In the genomic region with DNA sequence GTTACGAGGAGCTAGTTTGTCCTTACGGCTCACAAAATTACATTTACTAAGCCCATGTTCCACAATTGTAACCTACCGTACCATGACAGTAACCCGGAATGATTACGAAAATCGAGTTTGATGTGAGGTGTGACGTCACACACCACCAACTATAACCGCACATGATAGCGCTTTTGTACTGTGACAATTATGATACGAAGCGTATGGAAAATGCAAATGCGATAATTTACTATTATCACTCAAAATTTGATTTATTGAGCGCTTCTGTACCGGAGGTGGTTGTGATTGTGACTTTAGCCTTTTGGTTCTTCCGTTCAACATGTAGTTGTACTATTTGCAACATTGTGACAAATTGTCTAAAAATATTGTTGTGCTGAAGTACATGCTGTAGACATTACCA, we compare ENCODE assay signal across 5 worm cellular contexts.
TF ChIP-seq lines count a peak whose summit lies in the region.

No protein-coding gene starts in this region.

TF ChIP-seq in whole organism, L1 larva, 84 proteins besides CTCF, POLR2A, EP300 and RAD21:
- TF ChIP-seq fos-1 (tag; optimal IDR thresholded peaks at IDR 0.05; lab: Kevin White, UChicago) = no peak
- TF ChIP-seq efl-1 (optimal IDR thresholded peaks at IDR 0.05; lab: Kevin White, UChicago) = no peak
- peak in 1 of 2 experiments; percentile 86 for TF ChIP-seq efl-1 (GFP tag; optimal IDR thresholded peaks at IDR 0.05 in 1 of 2; lab: Kevin White, UChicago)
- peak; percentile 46 for TF ChIP-seq elt-2 (tag; optimal IDR thresholded peaks at IDR 0.05; lab: Kevin White, UChicago)

TF ChIP-seq in whole organism, L2 larva, 48 proteins besides CTCF, POLR2A, EP300 and RAD21:
- TF ChIP-seq fos-1 (tag; optimal IDR thresholded peaks at IDR 0.05; lab: Kevin White, UChicago) (peak; percentile 55), ceh-16 (tag; optimal IDR thresholded peaks at IDR 0.05; lab: Kevin White, UChicago) (no peak)

TF ChIP-seq in whole organism, L3 larva, 47 proteins besides CTCF, POLR2A, EP300 and RAD21:
- peak; percentile 87 for TF ChIP-seq pqm-1 (tag; optimal IDR thresholded peaks at IDR 0.05; lab: Kevin White, UChicago)
- TF ChIP-seq jun-1 (tag; optimal IDR thresholded peaks at IDR 0.05; lab: Kevin White, UChicago) = peak; percentile 70
- peak; percentile 84 for TF ChIP-seq elt-2 (tag; optimal IDR thresholded peaks at IDR 0.05; lab: Kevin White, UChicago)
- no peak for TF ChIP-seq ztf-11 (tag; optimal IDR thresholded peaks at IDR 0.05; lab: Kevin White, UChicago)
- TF ChIP-seq elt-3 (tag; optimal IDR thresholded peaks at IDR 0.05; lab: Kevin White, UChicago) = no peak
- TF ChIP-seq nhr-23 (tag; optimal IDR thresholded peaks at IDR 0.05; lab: Kevin White, UChicago) = no peak
- no peak for TF ChIP-seq nhr-28 (tag; optimal IDR thresholded peaks at IDR 0.05; lab: Kevin White, UChicago)
- TF ChIP-seq nhr-76 (tag; optimal IDR thresholded peaks at IDR 0.05; lab: Kevin White, UChicago) = no peak

TF ChIP-seq in whole organism, L4 larva, 104 proteins besides CTCF, POLR2A, EP300 and RAD21:
- TF ChIP-seq hlh-30 (tag; optimal IDR thresholded peaks at IDR 0.05; lab: Kevin White, UChicago; ENCODE audit: insufficient read depth) (no peak), hif-1 (tag; optimal IDR thresholded peaks at IDR 0.05; lab: Kevin White, UChicago) (no peak), nhr-28 (tag; optimal IDR thresholded peaks at IDR 0.05; lab: Kevin White, UChicago) (peak; percentile 76), nhr-25 (tag; optimal IDR thresholded peaks at IDR 0.05; lab: Kevin White, UChicago; ENCODE audit: borderline replicate concordance, insufficient read depth) (no peak), madf-5 (GFP tag; IDR thresholded peaks at IDR 0.05; lab: Robert Waterston, UW) (no peak), aha-1 (tag; lab: Kevin White, UChicago) (peak; percentile 65), Y105C5A.15 (GFP tag; IDR thresholded peaks at IDR 0.05; lab: Robert Waterston, UW) (no peak), madf-9 (GFP tag; conservative IDR thresholded peaks at IDR 0.05; lab: Robert Waterston, UW) (no peak), pqm-1 (tag; optimal IDR thresholded peaks at IDR 0.05; lab: Kevin White, UChicago) (peak; percentile 91), unc-62 (GFP tag; optimal IDR thresholded peaks at IDR 0.05 in 1 of 2; lab: Kevin White, UChicago) (peak in 1 of 2 experiments; percentile 66), unc-62 (tag; optimal IDR thresholded peaks at IDR 0.05; lab: Kevin White, UChicago) (no peak), unc-39 (tag; optimal IDR thresholded peaks at IDR 0.05; lab: Kevin White, UChicago) (no peak), saeg-2 (GFP tag; IDR thresholded peaks at IDR 0.05; lab: Robert Waterston, UW) (no peak), ctbp-1 (GFP tag; IDR thresholded peaks at IDR 0.05; lab: Robert Waterston, UW) (no peak), nhr-77 (tag; optimal IDR thresholded peaks at IDR 0.05; lab: Kevin White, UChicago) (no peak), php-3 (GFP tag; IDR thresholded peaks at IDR 0.05; lab: Robert Waterston, UW) (peak; percentile 71), dmd-8 (GFP tag; IDR thresholded peaks at IDR 0.05; lab: Robert Waterston, UW) (no peak), mdt-29 (GFP tag; IDR thresholded peaks at IDR 0.05; lab: Robert Waterston, UW) (no peak), Y48G9A.11 (GFP tag; IDR thresholded peaks at IDR 0.05; lab: Robert Waterston, UW) (no peak), dmd-9 (GFP tag; IDR thresholded peaks at IDR 0.05; lab: Robert Waterston, UW) (no peak), F26F4.8 (GFP tag; conservative IDR thresholded peaks at IDR 0.05; lab: Robert Waterston, UW) (no peak), cey-2 (tag; optimal IDR thresholded peaks at IDR 0.05; lab: Kevin White, UChicago; ENCODE audit: borderline replicate concordance, insufficient read depth) (no peak), tra-1 (GFP tag; IDR thresholded peaks at IDR 0.05; lab: Robert Waterston, UW) (no peak), lsy-2 (tag; optimal IDR thresholded peaks at IDR 0.05; lab: Kevin White, UChicago) (no peak), hlh-11 (tag; optimal IDR thresholded peaks at IDR 0.05; lab: Kevin White, UChicago) (peak; percentile 44), R02D3.7 (tag; optimal IDR thresholded peaks at IDR 0.05; lab: Kevin White, UChicago) (no peak), aly-2 (tag; optimal IDR thresholded peaks at IDR 0.05; lab: Kevin White, UChicago) (no peak), nhr-6 (tag; optimal IDR thresholded peaks at IDR 0.05; lab: Kevin White, UChicago) (no peak), lin-38 (GFP tag; IDR thresholded peaks at IDR 0.05; lab: Robert Waterston, UW) (no peak), lin-39 (tag; optimal IDR thresholded peaks at IDR 0.05; lab: Kevin White, UChicago) (no peak), lin-13 (GFP tag; optimal IDR thresholded peaks at IDR 0.05; lab: Kevin White, UChicago) (no peak), jun-1 (tag; optimal IDR thresholded peaks at IDR 0.05; lab: Kevin White, UChicago) (no peak), dmd-6 (GFP tag; IDR thresholded peaks at IDR 0.05; lab: Robert Waterston, UW) (peak; percentile 61), mep-1 (tag; optimal IDR thresholded peaks at IDR 0.05; lab: Kevin White, UChicago) (no peak), nhr-111 (GFP tag; optimal IDR thresholded peaks at IDR 0.05; lab: Kevin White, UChicago) (no peak), ces-1 (GFP tag; optimal IDR thresholded peaks at IDR 0.05; lab: Kevin White, UChicago) (no peak)

TF ChIP-seq in whole organism, young adult, 124 proteins besides CTCF, POLR2A, EP300 and RAD21:
- TF ChIP-seq nhr-80 (tag; optimal IDR thresholded peaks at IDR 0.05; lab: Kevin White, UChicago) (peak; percentile 18), pbrm-1 (GFP tag; IDR thresholded peaks at IDR 0.05; lab: Robert Waterston, UW) (no peak)
TF ChIP-seq in whole organism, young adult: peak in this region for 1.
